Worm (Caenorhabditis elegans) whole organism, L4 larva: Measurements from ENCODE around the gene F15G9.2.

Experiments used
- F37D6.2 ChIP-seq: sonication (generic microtip); optimal IDR thresholded peaks from 2 replicates; lab custom pipeline; 2016; ENCODE audit warnings: mild to moderate bottlenecking, missing genetic modification characterization, missing compliant biosample characterization
- T20F7.1 ChIP-seq: fragments of 200-800 bp; sonication (Bioruptor generic); optimal IDR thresholded peaks from 2 replicates; lab custom pipeline; 2018; ENCODE audit warnings: mild to moderate bottlenecking, missing genetic modification characterization, missing compliant biosample characterization
- ZK546.5 ChIP-seq, 2 experiments: sonication (generic microtip); optimal IDR thresholded peaks; 2 replicates each; lab custom pipeline; 2017; ENCODE audit warnings: missing biosample characterization in 2 of 2, missing genetic modification characterization in 2 of 2
- aha-1 ChIP-seq: fragments of 150-350 bp; peaks from one replicate; lab custom pipeline; 2014; ENCODE audit warnings: missing biosample characterization, missing genetic modification characterization
- attf-4 ChIP-seq: sonication (generic microtip); optimal IDR thresholded peaks from 3 replicates; lab custom pipeline; 2017; ENCODE audit warnings: missing biosample characterization, missing genetic modification characterization
- ces-1 ChIP-seq: fragments of 150-350 bp; sonication (generic microtip); optimal IDR thresholded peaks from 4 replicates; lab custom pipeline; 2014; ENCODE audit warnings: missing biosample characterization, missing genetic modification reagents, missing genetic modification characterization
- daf-16 ChIP-seq, 3 experiments: sonication (generic microtip); optimal IDR thresholded peaks; 2 replicates each; lab custom pipeline; 2016 to 2017; ENCODE audit warnings: missing genetic modification characterization in 3 of 3, missing genetic modification reagents in 3 of 3, mild to moderate bottlenecking in 2 of 3, missing compliant biosample characterization in 2 of 3, missing biosample characterization in 1 of 3, moderate library complexity in 1 of 3
- daf-8 ChIP-seq: fragments of 200-800 bp; sonication (Bioruptor generic); IDR thresholded peaks from 2 replicates; pipeline ENCODE4 v1.3.6; 2022; ENCODE audit warnings: missing genetic modification characterization, missing compliant biosample characterization
- dve-1 ChIP-seq: sonication (generic microtip); optimal IDR thresholded peaks from 2 replicates; lab custom pipeline; 2017; ENCODE audit warnings: antibody characterized with exemption, mild to moderate bottlenecking, missing genetic modification characterization, missing compliant biosample characterization; ENCODE audit not compliant: insufficient read depth
- fkh-10 ChIP-seq: fragments of 150-350 bp; optimal IDR thresholded peaks from 2 replicates; lab custom pipeline; 2014; ENCODE audit warnings: missing biosample characterization, missing genetic modification reagents, missing genetic modification characterization
- hif-1 ChIP-seq, 2 experiments: sonication (generic microtip); optimal IDR thresholded peaks; 2 replicates each; lab custom pipeline; 2016 to 2017; ENCODE audit warnings: missing compliant biosample characterization in 2 of 2, missing genetic modification characterization in 2 of 2, missing genetic modification reagents in 2 of 2, missing genotype in 2 of 2, mild to moderate bottlenecking in 1 of 2
- hlh-30 ChIP-seq: sonication (generic microtip); optimal IDR thresholded peaks from 2 replicates; lab custom pipeline; 2017; ENCODE audit warnings: antibody characterized with exemption, mild to moderate bottlenecking, missing genetic modification characterization, missing compliant biosample characterization; ENCODE audit not compliant: insufficient read depth
- lin-1 ChIP-seq: fragments of 200-800 bp; sonication (Bioruptor generic); IDR thresholded peaks from 2 replicates; pipeline ENCODE4 v1.3.6; 2022; ENCODE audit warnings: missing genetic modification reagents, missing genetic modification characterization, missing compliant biosample characterization
- lin-13 ChIP-seq: fragments of 150-350 bp; optimal IDR thresholded peaks from 2 replicates; lab custom pipeline; 2014; ENCODE audit warnings: missing biosample characterization, missing genetic modification reagents, missing genetic modification characterization
- lsy-2 ChIP-seq, 2 experiments: fragments of 150-350 bp in 1 of 2; sonication (generic microtip) in 1 of 2; optimal IDR thresholded peaks; 2 replicates each; lab custom pipeline; 2014 to 2017; ENCODE audit warnings: missing biosample characterization in 2 of 2, missing genetic modification characterization in 2 of 2
- mdl-1 ChIP-seq, 2 experiments: fragments of 150-350 bp in 1 of 2; sonication (generic microtip) in 1 of 2; optimal IDR thresholded peaks; 2 replicates each; lab custom pipeline; 2014 to 2017; ENCODE audit warnings: missing biosample characterization in 2 of 2, missing genetic modification characterization in 2 of 2
- mep-1 ChIP-seq: fragments of 150-350 bp; sonication (generic microtip); optimal IDR thresholded peaks from 3 replicates; lab custom pipeline; 2014; ENCODE audit warnings: missing biosample characterization, missing genetic modification characterization
- mxl-2 ChIP-seq: fragments of 200-800 bp; sonication (Bioruptor generic); conservative IDR thresholded peaks from 2 replicates; pipeline ENCODE4 v1.3.6; 2022; ENCODE audit warnings: missing genetic modification reagents, missing genetic modification characterization, missing compliant biosample characterization
- nhr-237 ChIP-seq: sonication (generic microtip); optimal IDR thresholded peaks from 2 replicates; lab custom pipeline; 2017; ENCODE audit warnings: missing biosample characterization, missing genetic modification characterization
- nhr-28 ChIP-seq: fragments of 150-350 bp; optimal IDR thresholded peaks from 2 replicates; lab custom pipeline; 2014; ENCODE audit warnings: missing biosample characterization, missing genetic modification characterization
- nhr-41 ChIP-seq: fragments of 200-800 bp; sonication (Bioruptor generic); IDR thresholded peaks from 2 replicates; pipeline ENCODE4 v1.3.6; 2022; ENCODE audit warnings: missing genetic modification reagents, missing genetic modification characterization, missing compliant biosample characterization
- nhr-48 ChIP-seq: sonication (generic microtip); optimal IDR thresholded peaks from 2 replicates; lab custom pipeline; 2016; ENCODE audit warnings: mild to moderate bottlenecking, missing genetic modification characterization, missing compliant biosample characterization
- nhr-77 ChIP-seq: fragments of 150-350 bp; optimal IDR thresholded peaks from 2 replicates; lab custom pipeline; 2014; ENCODE audit warnings: missing biosample characterization, missing genetic modification characterization
- pqm-1 ChIP-seq: sonication (generic microtip); optimal IDR thresholded peaks from 2 replicates; lab custom pipeline; 2017; ENCODE audit warnings: missing biosample characterization, missing genetic modification characterization
- sdz-12 ChIP-seq: fragments of 200-800 bp; sonication (Bioruptor generic); optimal IDR thresholded peaks from 2 replicates; lab custom pipeline; 2018; ENCODE audit warnings: mild to moderate bottlenecking, missing genetic modification characterization, missing compliant biosample characterization
- spr-3 ChIP-seq: fragments of 200-800 bp; sonication (Bioruptor generic); optimal IDR thresholded peaks from 2 replicates; lab custom pipeline; 2018; ENCODE audit warnings: mild to moderate bottlenecking, missing genetic modification characterization, missing compliant biosample characterization
- tag-97 ChIP-seq: fragments of 200-800 bp; sonication (Bioruptor generic); IDR thresholded peaks from 2 replicates; pipeline ENCODE4 v1.3.6; 2022; ENCODE audit warnings: missing genetic modification characterization, missing compliant biosample characterization
- unc-39 ChIP-seq: sonication (generic microtip); optimal IDR thresholded peaks from 2 replicates; lab custom pipeline; 2017; ENCODE audit warnings: missing biosample characterization, missing genetic modification characterization
- unc-62 ChIP-seq, 3 experiments: fragments of 150-350 bp in 1 of 3; sonication (generic microtip); optimal IDR thresholded peaks in 2 of 3; peaks in 1 of 3; 1 replicate in 1 of 3; 2 replicates in 2 of 3; lab custom pipeline; 2014 to 2017; ENCODE audit warnings: missing biosample characterization in 3 of 3, missing genetic modification characterization in 3 of 3, missing genetic modification reagents in 3 of 3, missing genotype in 1 of 3
- vab-7 ChIP-seq: fragments of 200-800 bp; sonication (Bioruptor generic); IDR thresholded peaks from 2 replicates; pipeline ENCODE4 v1.3.6; 2022; ENCODE audit warnings: missing genetic modification reagents, missing genetic modification characterization, missing compliant biosample characterization
- zag-1 ChIP-seq: fragments of 150-350 bp; optimal IDR thresholded peaks from 2 replicates; lab custom pipeline; 2014; ENCODE audit warnings: missing biosample characterization, missing genetic modification characterization
- zfp-3 ChIP-seq: fragments of 200-800 bp; sonication (Bioruptor generic); conservative IDR thresholded peaks from 2 replicates; pipeline ENCODE4 v1.3.6; 2022; ENCODE audit warnings: missing genetic modification reagents, missing genetic modification characterization, missing compliant biosample characterization
- zip-2 ChIP-seq: fragments of 150-350 bp; optimal IDR thresholded peaks from 2 replicates; lab custom pipeline; 2014; ENCODE audit warnings: missing biosample characterization, missing genetic modification characterization
- ztf-7 ChIP-seq: fragments of 150-350 bp; optimal IDR thresholded peaks from 2 replicates; lab custom pipeline; 2014; ENCODE audit warnings: missing biosample characterization, missing genetic modification characterization

F15G9.2 gene

DNA sequence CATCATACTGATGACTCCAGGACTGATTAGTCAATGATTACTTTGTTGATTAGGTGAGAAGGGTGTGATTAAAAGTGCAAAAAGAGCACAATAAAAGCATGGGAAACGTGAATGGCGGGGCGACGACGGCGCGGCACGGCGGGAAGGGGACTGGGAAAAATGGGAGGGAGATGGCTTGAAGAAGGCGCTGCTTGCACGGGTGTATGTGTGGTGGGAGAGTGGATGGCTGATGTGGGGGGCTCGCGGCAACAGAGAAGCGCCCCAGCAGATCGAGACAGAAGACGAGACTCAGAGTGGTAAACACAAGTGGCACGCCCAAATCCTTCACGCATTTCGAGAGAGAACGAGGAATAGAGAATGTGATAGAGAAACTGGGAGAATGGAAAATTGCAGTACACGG, 24.2 kb upstream of the F15G9.2 start, which contains the start of gene F15G9.5 (continued):
- no peak for TF ChIP-seq zip-2 (tag; lab: Kevin White, UChicago)
- no peak for TF ChIP-seq lin-1
- no peak for TF ChIP-seq spr-3
- no peak for TF ChIP-seq nhr-237
- TF ChIP-seq sdz-12 (GFP tag; lab: Kevin White, UChicago) = no peak

DNA sequence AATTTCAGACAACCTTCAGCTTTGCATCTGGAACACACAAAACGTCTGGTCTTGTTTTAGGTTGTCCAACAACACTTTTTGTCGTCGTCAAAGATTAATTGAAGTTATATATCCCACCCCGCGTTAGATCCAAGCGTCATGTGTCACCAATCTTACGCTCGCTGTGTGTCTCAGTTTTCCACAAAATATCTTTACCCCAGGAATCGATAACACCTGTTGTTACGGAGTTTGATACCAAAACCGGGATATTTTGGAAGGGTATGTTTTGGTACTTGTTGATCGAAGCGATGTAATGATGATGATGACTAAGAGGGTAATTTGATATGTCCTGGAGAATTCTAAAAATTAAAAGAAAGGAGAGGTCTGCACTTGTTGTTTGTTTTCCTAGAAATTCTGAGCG, 22.0 kb upstream of the F15G9.2 start:
- TF ChIP-seq zag-1 (no peak), nhr-41 (GFP tag; lab: Robert Waterston, UW) (no peak), aha-1 (tag; lab: Kevin White, UChicago) (peak; percentile 72), lin-13 (GFP tag; lab: Kevin White, UChicago) (no peak), zfp-3 (GFP tag; lab: Robert Waterston, UW) (no peak), unc-39 (tag; lab: Kevin White, UChicago) (no peak), mxl-2 (GFP tag; lab: Robert Waterston, UW) (no peak)

DNA sequence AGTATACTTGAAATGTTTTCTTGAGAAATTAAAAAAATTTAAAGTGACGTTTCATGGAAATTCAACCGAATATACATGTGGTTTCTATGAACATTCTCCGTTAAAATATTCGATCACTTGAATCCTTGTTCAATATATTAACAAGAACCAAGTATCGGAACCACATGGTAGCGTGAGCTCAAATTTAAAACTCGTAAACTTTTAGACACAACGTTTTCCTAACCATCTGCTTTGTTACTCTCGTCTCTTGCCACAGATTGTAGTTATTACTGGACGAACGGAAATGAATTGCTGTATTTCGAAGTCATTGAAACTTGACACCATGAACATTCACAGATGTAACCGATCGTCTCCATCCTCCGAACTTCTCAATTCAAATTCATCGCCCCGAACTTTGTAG, 5.6 kb upstream of the F15G9.2 start:
- TF ChIP-seq hif-1 (tag; optimal IDR thresholded peaks at IDR 0.05; lab: Kevin White, UChicago) (no peak), mdl-1 (tag; optimal IDR thresholded peaks at IDR 0.05; lab: Kevin White, UChicago) (no peak), nhr-77 (tag; lab: Kevin White, UChicago) (no peak)

DNA sequence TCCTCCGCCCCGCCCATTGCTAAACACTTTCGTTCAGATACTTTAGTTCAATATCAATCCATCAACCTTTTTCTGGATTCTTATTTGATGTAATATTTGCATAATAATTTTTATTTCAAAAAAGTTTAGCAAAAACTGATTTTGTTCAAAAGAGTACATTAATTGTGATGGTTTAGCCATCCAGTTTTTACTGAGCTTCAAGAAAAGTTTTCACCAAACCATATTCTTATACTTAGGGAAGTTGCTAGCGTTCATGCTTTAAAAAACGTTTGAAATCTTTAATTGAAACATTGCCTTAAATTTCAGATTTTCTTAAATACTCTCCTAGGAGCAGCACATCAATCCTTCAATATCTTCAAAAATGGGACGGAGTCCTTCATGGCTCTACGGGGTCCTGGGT, 3.8 kb upstream of the F15G9.2 start, which contains the start of gene him-4:
Gene him-4, plus strand, starts transcription at position 301 of the 400 bp plus-strand sequence.
- no peak for TF ChIP-seq F37D6.2
- TF ChIP-seq ZK546.5 (tag; optimal IDR thresholded peaks at IDR 0.05; lab: Kevin White, UChicago) = no peak
- no peak for TF ChIP-seq mxl-2 (GFP tag; lab: Robert Waterston, UW)
- TF ChIP-seq daf-8 (GFP tag; lab: Robert Waterston, UW) = no peak

- no peak for TF ChIP-seq vab-7 (GFP tag; lab: Robert Waterston, UW)
- no peak for TF ChIP-seq mep-1 (tag; lab: Kevin White, UChicago)
- TF ChIP-seq, all 104 proteins: peak for 0
Measured at ce11 chrX:9709462-9709861, 4.1 kb downstream of the F15G9.2 start, which contains the start of gene F15G9.6. Gene F15G9.6 (plus strand): TSS chrX:9709762.

- TF ChIP-seq mep-1 (tag; lab: Kevin White, UChicago) (no peak), attf-4 (tag; lab: Kevin White, UChicago) (no peak)
Measured at ce11 chrX:9706084-9706483, 7.4 kb downstream of the F15G9.2 start, which contains the start of gene F15G9.1. Gene F15G9.1 (plus strand): TSS chrX:9706384.

ce11 chrX:9705257-9706035, 8.1 kb downstream of the F15G9.2 start:
- TF ChIP-seq ces-1 (GFP tag; lab: Kevin White, UChicago) = peak; percentile 40
- TF ChIP-seq nhr-28 (tag; lab: Kevin White, UChicago) = peak; percentile 50
- peak; percentile 37 for TF ChIP-seq fkh-10
- TF ChIP-seq tag-97 (GFP tag; lab: Robert Waterston, UW) = no peak
- TF ChIP-seq dve-1 = peak; percentile 2
- TF ChIP-seq unc-62 (GFP tag; optimal IDR thresholded peaks at IDR 0.05 in 1 of 2; lab: Kevin White, UChicago) = peak in 1 of 2 experiments; percentile 77
- no peak for TF ChIP-seq unc-62 (tag; optimal IDR thresholded peaks at IDR 0.05; lab: Kevin White, UChicago)
- TF ChIP-seq nhr-48 (tag; lab: Kevin White, UChicago) = no peak
- no peak for TF ChIP-seq T20F7.1 (GFP tag; lab: Kevin White, UChicago)
- peak; percentile 18 for TF ChIP-seq hlh-30
- TF ChIP-seq aha-1 (tag; lab: Kevin White, UChicago) = peak; percentile 86
- TF ChIP-seq ztf-7 (tag; lab: Kevin White, UChicago) = no peak
- TF ChIP-seq lsy-2 (tag; optimal IDR thresholded peaks at IDR 0.05; lab: Kevin White, UChicago) = no peak
- no peak for TF ChIP-seq daf-16 (GFP tag; optimal IDR thresholded peaks at IDR 0.05; lab: Kevin White, UChicago)
- peak; percentile 96 for TF ChIP-seq daf-16 (tag; optimal IDR thresholded peaks at IDR 0.05; lab: Kevin White, UChicago)
- TF ChIP-seq pqm-1 (tag; lab: Kevin White, UChicago) = peak; percentile 35
- TF ChIP-seq, all 104 proteins: peak for 9
